Fruit fly (Drosophila melanogaster) Kc167 (cell line): Measurements from ENCODE around the gene para.

Experiments used
- Sin3A ChIP-seq: fragments of >200 bp; optimal IDR thresholded peaks from 2 replicates; lab custom pipeline; 2018; ENCODE audit warnings: missing external identifiers
- h ChIP-seq: fragments of >200 bp; optimal IDR thresholded peaks from 3 replicates; lab custom pipeline; 2018; ENCODE audit warnings: missing external identifiers
- insv ChIP-seq: fragments of >200 bp; optimal IDR thresholded peaks from 3 replicates; lab custom pipeline; 2018; ENCODE audit warnings: missing external identifiers
- ttk ChIP-seq: sonication (Bioruptor generic); optimal IDR thresholded peaks from 2 replicates; lab custom pipeline; 2017; ENCODE audit warnings: missing external identifiers

- TF ChIP-seq h (lab: Kevin White, UChicago), result no peak
- TF ChIP-seq insv, result no peak
- no peak for TF ChIP-seq ttk (lab: Kevin White, UChicago)
- TF ChIP-seq Sin3A, result no peak
Observed at dm6 chrX:16424296-16424695, 108.6 kb downstream of the para start.
